Fruit fly (Drosophila melanogaster): ENCODE measurements around the gene CheB93a.

The CheB93a gene

DNA sequence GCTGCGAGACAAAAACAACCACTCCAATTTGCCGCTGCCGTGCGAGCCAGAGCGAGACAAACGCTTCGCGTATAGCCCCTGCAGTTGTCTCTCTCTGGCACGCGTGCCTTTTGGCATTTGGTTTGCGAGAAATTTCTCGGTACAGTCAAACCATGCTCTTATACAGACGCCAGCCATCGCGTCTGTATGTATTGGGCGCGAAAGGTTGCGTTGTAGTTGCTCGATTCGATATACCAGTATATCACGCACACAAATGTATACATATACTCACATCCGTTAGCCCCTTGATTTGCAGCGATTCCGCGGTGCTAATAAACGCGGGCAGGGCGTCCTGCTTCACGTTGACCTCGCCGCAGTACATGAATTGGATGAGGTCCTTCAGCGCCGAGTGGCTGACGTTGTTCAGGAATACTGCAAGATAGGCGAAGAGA, 30.9 kb upstream of the CheB93a start (continued):
- TF ChIP-seq CG17361 (GFP tag; IDR thresholded peaks at IDR 0.05) (no peak), chm (GFP tag; IDR thresholded peaks at IDR 0.05) (no peak), lmd (GFP tag; IDR thresholded peaks at IDR 0.05) (no peak), kay (GFP tag; optimal IDR thresholded peaks at IDR 0.05) (no peak), gcm (GFP tag; optimal IDR thresholded peaks at IDR 0.05) (peak; percentile 73), D19B (GFP tag; optimal IDR thresholded peaks at IDR 0.05) (no peak), crc (GFP tag; optimal IDR thresholded peaks at IDR 0.05) (no peak), wor (GFP tag; IDR thresholded peaks at IDR 0.05) (no peak), crp (GFP tag; optimal IDR thresholded peaks at IDR 0.05) (no peak), Dll (GFP tag; IDR thresholded peaks at IDR 0.05; ENCODE audit: partially characterized antibody) (peak; percentile 14; the same call in 1 of the 4 replicates), Nf-YB (GFP tag; optimal IDR thresholded peaks at IDR 0.05) (peak; percentile 72), CG10565 (GFP tag; optimal IDR thresholded peaks at IDR 0.05) (no peak), h (optimal IDR thresholded peaks at IDR 0.05) (no peak), hbn (GFP tag; IDR thresholded peaks at IDR 0.05; ENCODE audit: partially characterized antibody) (peak; percentile 52; the same call in 1 of the 2 replicates), zen2 (GFP tag; IDR thresholded peaks at IDR 0.05; ENCODE audit: partially characterized antibody) (no peak; the same call in 2 of the 3 replicates), tin (GFP tag; optimal IDR thresholded peaks at IDR 0.05) (no peak), Elba2 (GFP tag; optimal IDR thresholded peaks at IDR 0.05) (no peak), grau (tag; optimal IDR thresholded peaks at IDR 0.05) (peak; percentile 80), Awh (GFP tag; IDR thresholded peaks at IDR 0.05) (peak; percentile 10; the same call in 1 of the 2 replicates), CG8944 (GFP tag; optimal IDR thresholded peaks at IDR 0.05) (no peak), luna (GFP tag; optimal IDR thresholded peaks at IDR 0.05) (no peak), HmgZ (tag; optimal IDR thresholded peaks at IDR 0.05) (peak; percentile 78), Antp (GFP tag; optimal IDR thresholded peaks at IDR 0.05) (no peak), Stat92E (GFP tag; optimal IDR thresholded peaks at IDR 0.05) (peak in 1 of 3 experiments; percentile 83), CG15514 (GFP tag; optimal IDR thresholded peaks at IDR 0.05) (peak; percentile 57), caup (GFP tag; optimal IDR thresholded peaks at IDR 0.05; ENCODE audit: severe bottlenecking) (peak; percentile 53), Hr3 (GFP tag; optimal IDR thresholded peaks at IDR 0.05) (no peak), CG11696 (GFP tag; IDR thresholded peaks at IDR 0.05) (no peak), schlank (tag; optimal IDR thresholded peaks at IDR 0.05) (no peak), hb (GFP tag; IDR thresholded peaks at IDR 0.05; ENCODE audit: partially characterized antibody) (no peak), rib (GFP tag; IDR thresholded peaks at IDR 0.05) (peak; percentile 89), CG17912 (GFP tag; optimal IDR thresholded peaks at IDR 0.05) (peak; percentile 93), ab (GFP tag; optimal IDR thresholded peaks at IDR 0.05) (no peak), CG2678 (tag; optimal IDR thresholded peaks at IDR 0.05) (no peak), jing (GFP tag; optimal IDR thresholded peaks at IDR 0.05) (no peak), Drgx (GFP tag; IDR thresholded peaks at IDR 0.05) (peak; percentile 74), CG15479 (GFP tag; optimal IDR thresholded peaks at IDR 0.05) (peak; percentile 75), slp2 (GFP tag; optimal IDR thresholded peaks at IDR 0.05) (no peak), CG4707 (GFP tag; optimal IDR thresholded peaks at IDR 0.05) (peak; percentile 22), E2f2 (GFP tag; IDR thresholded peaks at IDR 0.05) (peak; percentile 51), Jarid2 (GFP tag; optimal IDR thresholded peaks at IDR 0.05) (no peak), zen (tag; optimal IDR thresholded peaks at IDR 0.05) (no peak), ranshi (GFP tag; IDR thresholded peaks at IDR 0.05) (no peak), CG2875 (GFP tag; optimal IDR thresholded peaks at IDR 0.05) (no peak), CG2889 (GFP tag; IDR thresholded peaks at IDR 0.05) (no peak), CG3407 (GFP tag; optimal IDR thresholded peaks at IDR 0.05) (no peak), oc (tag; optimal IDR thresholded peaks at IDR 0.05) (no peak), D19A (tag; optimal IDR thresholded peaks at IDR 0.05) (no peak), Sox102F (GFP tag; optimal IDR thresholded peaks at IDR 0.05) (no peak), twi (tag; optimal IDR thresholded peaks at IDR 0.05) (no peak), CG5953 (GFP tag; IDR thresholded peaks at IDR 0.05) (no peak)
